Worm (Caenorhabditis elegans) whole organism, L3 larva: ENCODE results near the gene cpi-1.

Source experiments
- R02D3.7 ChIP-seq: fragments of 150-350 bp; optimal IDR thresholded peaks from 2 replicates; lab custom pipeline; 2014; ENCODE audit warnings: missing biosample characterization, missing genetic modification characterization
- ceh-9 ChIP-seq: sonication (generic microtip); optimal IDR thresholded peaks from 2 replicates; lab custom pipeline; 2018; ENCODE audit warnings: missing biosample characterization, missing genetic modification characterization
- elt-1 ChIP-seq: fragments of 150-350 bp; optimal IDR thresholded peaks from 2 replicates; lab custom pipeline; 2014; ENCODE audit warnings: missing biosample characterization, missing genetic modification characterization
- fkh-10 ChIP-seq: sonication (generic microtip); optimal IDR thresholded peaks from 2 replicates; lab custom pipeline; 2017; ENCODE audit warnings: missing biosample characterization, missing genetic modification reagents, missing genetic modification characterization
- lsy-12 ChIP-seq: sonication (generic microtip); optimal IDR thresholded peaks from 2 replicates; lab custom pipeline; 2016; ENCODE audit warnings: mild to moderate bottlenecking, missing genetic modification characterization, missing compliant biosample characterization
- mdl-1 ChIP-seq: fragments of 150-350 bp; optimal IDR thresholded peaks from 2 replicates; lab custom pipeline; 2014; ENCODE audit warnings: missing biosample characterization, missing genetic modification characterization
- nfya-1 ChIP-seq: sonication (generic microtip); optimal IDR thresholded peaks from 2 replicates; lab custom pipeline; 2017; ENCODE audit warnings: missing genetic modification characterization, mild to moderate bottlenecking, missing compliant biosample characterization, antibody characterized with exemption, moderate library complexity; ENCODE audit not compliant: insufficient read depth
- nhr-12 ChIP-seq: fragments of 150-350 bp; optimal IDR thresholded peaks from 2 replicates; lab custom pipeline; 2014; ENCODE audit warnings: missing biosample characterization, missing genetic modification characterization
- nhr-23 ChIP-seq: fragments of 150-350 bp; optimal IDR thresholded peaks from 2 replicates; lab custom pipeline; 2014; ENCODE audit warnings: missing biosample characterization, missing genetic modification reagents, missing genetic modification characterization
- nhr-25 ChIP-seq: sonication (generic microtip); optimal IDR thresholded peaks from 2 replicates; lab custom pipeline; 2017; ENCODE audit warnings: missing biosample characterization, missing genetic modification characterization
- nhr-28 ChIP-seq: fragments of 150-350 bp; optimal IDR thresholded peaks from 2 replicates; lab custom pipeline; 2014; ENCODE audit warnings: missing biosample characterization, missing genetic modification characterization
- nhr-77 ChIP-seq: fragments of 150-350 bp; optimal IDR thresholded peaks from 2 replicates; lab custom pipeline; 2014; ENCODE audit warnings: missing biosample characterization, missing genetic modification characterization
- unc-39 ChIP-seq: sonication (generic microtip); optimal IDR thresholded peaks from 4 replicates; lab custom pipeline; 2017; ENCODE audit warnings: missing biosample characterization, missing genetic modification characterization
- zag-1 ChIP-seq: fragments of 150-350 bp; optimal IDR thresholded peaks from 2 replicates; lab custom pipeline; 2014; ENCODE audit warnings: missing biosample characterization, missing genetic modification characterization

DNA sequence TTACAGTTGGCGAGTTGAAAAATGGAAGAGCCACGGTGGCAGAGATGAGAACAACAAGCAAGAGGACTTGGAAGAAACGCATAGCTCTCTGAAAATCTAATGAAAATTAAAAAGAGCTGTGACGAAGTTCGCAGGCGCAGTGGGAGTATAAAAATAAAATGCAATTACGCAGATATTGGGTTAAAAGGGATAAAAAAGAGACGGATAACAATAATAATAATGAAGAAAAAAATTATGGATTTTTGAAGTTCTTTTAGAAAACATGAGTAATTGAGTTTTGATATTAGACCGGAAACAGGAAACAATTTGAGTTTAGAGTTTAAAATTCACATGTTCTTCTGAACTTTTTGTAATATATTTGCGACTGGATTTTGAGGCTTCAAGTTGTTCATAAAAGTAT, 18.8 kb upstream of the cpi-1 start, which contains the start of gene M03D4.3:
- TF ChIP-seq nhr-25 (tag; lab: Kevin White, UChicago), result no peak
- TF ChIP-seq unc-39 (tag; lab: Kevin White, UChicago), result no peak
- TF ChIP-seq fkh-10 (GFP tag; lab: Kevin White, UChicago), result no peak
- no peak for TF ChIP-seq R02D3.7 (tag; lab: Kevin White, UChicago)
- TF ChIP-seq nhr-23 (tag; lab: Kevin White, UChicago), result no peak
- no peak for TF ChIP-seq mdl-1 (tag; lab: Kevin White, UChicago)
- no peak for TF ChIP-seq nhr-77 (tag; lab: Kevin White, UChicago)
- TF ChIP-seq zag-1 (tag; lab: Kevin White, UChicago), result no peak
- TF ChIP-seq nhr-12, result no peak
- no peak for TF ChIP-seq nfya-1 (tag; lab: Kevin White, UChicago)
- TF ChIP-seq ceh-9 (tag; lab: Kevin White, UChicago), result no peak
- no peak for TF ChIP-seq lsy-12
- no peak for TF ChIP-seq elt-1
- TF ChIP-seq nhr-28 (tag; lab: Kevin White, UChicago), result no peak
